Worm (Caenorhabditis elegans): Measurements from ENCODE around the gene nhr-42.

- TF ChIP-seq ceh-48 (tag; optimal IDR thresholded peaks at IDR 0.05) (no peak), pag-3 (tag; optimal IDR thresholded peaks at IDR 0.05; ENCODE audit: borderline replicate concordance) (no peak), K09A11.1 (tag; optimal IDR thresholded peaks at IDR 0.05; ENCODE audit: insufficient read depth) (no peak), rnt-1 (tag; optimal IDR thresholded peaks at IDR 0.05) (no peak), ceh-14 (tag; optimal IDR thresholded peaks at IDR 0.05) (no peak), pha-2 (tag; optimal IDR thresholded peaks at IDR 0.05) (no peak), nhr-11 (tag; optimal IDR thresholded peaks at IDR 0.05) (no peak), hlh-8 (tag; optimal IDR thresholded peaks at IDR 0.05) (no peak), elt-4 (tag; optimal IDR thresholded peaks at IDR 0.05) (no peak), dve-1 (tag; optimal IDR thresholded peaks at IDR 0.05) (no peak), C38D4.7 (GFP tag; optimal IDR thresholded peaks at IDR 0.05) (no peak), tbx-2 (tag; optimal IDR thresholded peaks at IDR 0.05) (no peak)
Measured at ce11 chrV:6991771-6992170, 6.8 kb upstream of the nhr-42 start, which contains the start of gene nhr-162.

Data from whole organism, late embryonic.